Worm (Caenorhabditis elegans) whole organism, L1 larva: ENCODE results near the gene rnr-1.

Experiments
- egl-13 ChIP-seq: sonication (generic microtip); optimal IDR thresholded peaks from 2 replicates; lab custom pipeline; 2016; ENCODE audit warnings: missing genotype, missing genetic modification reagents, missing genetic modification characterization, missing compliant biosample characterization
- egl-27 ChIP-seq, 2 experiments: fragments of 150-350 bp in 1 of 2; sonication (generic microtip); optimal IDR thresholded peaks; 3 replicates each; lab custom pipeline; 2017 to 2018; ENCODE audit warnings: missing biosample characterization in 2 of 2, missing genetic modification characterization in 2 of 2, missing genetic modification reagents in 2 of 2
- fkh-10 ChIP-seq: sonication (generic microtip); optimal IDR thresholded peaks from 2 replicates; lab custom pipeline; 2017; ENCODE audit warnings: missing biosample characterization, missing genetic modification reagents, missing genetic modification characterization
- nhr-12 ChIP-seq: sonication (generic microtip); optimal IDR thresholded peaks from 2 replicates; lab custom pipeline; 2017; ENCODE audit warnings: missing biosample characterization, missing genetic modification characterization
- nhr-237 ChIP-seq: fragments of 150-350 bp; optimal IDR thresholded peaks from 2 replicates; lab custom pipeline; 2014; ENCODE audit warnings: missing biosample characterization, missing genetic modification characterization
- nhr-71 ChIP-seq: sonication (generic microtip); optimal IDR thresholded peaks from 2 replicates; lab custom pipeline; 2016; ENCODE audit warnings: mild to moderate bottlenecking, missing genetic modification characterization, moderate library complexity, missing compliant biosample characterization
- nhr-76 ChIP-seq: sonication (generic microtip); optimal IDR thresholded peaks from 2 replicates; lab custom pipeline; 2017; ENCODE audit warnings: missing biosample characterization, missing genetic modification characterization
- nhr-85 ChIP-seq: sonication (generic microtip); peaks from one replicate; lab custom pipeline; 2016; ENCODE audit warnings: missing genetic modification characterization, inconsistent platforms, missing compliant biosample characterization
- pqm-1 ChIP-seq: sonication (generic microtip); optimal IDR thresholded peaks from 3 replicates; lab custom pipeline; 2017; ENCODE audit warnings: missing biosample characterization, missing genetic modification characterization
- swsn-7 ChIP-seq: sonication (generic microtip); optimal IDR thresholded peaks from 2 replicates; lab custom pipeline; 2016; ENCODE audit warnings: missing genetic modification characterization, missing compliant biosample characterization
- unc-130 ChIP-seq: fragments of 150-350 bp; optimal IDR thresholded peaks from 2 replicates; lab custom pipeline; 2017; ENCODE audit warnings: missing biosample characterization, missing genetic modification characterization, inconsistent platforms
- ztf-11 ChIP-seq, 2 experiments: sonication (generic microtip); optimal IDR thresholded peaks; 2 replicates each; lab custom pipeline; 2016 to 2017; ENCODE audit warnings: missing genetic modification characterization in 2 of 2, missing biosample characterization in 1 of 2, missing compliant biosample characterization in 1 of 2
- ztf-4 ChIP-seq: fragments of 150-350 bp; optimal IDR thresholded peaks from 2 replicates; lab custom pipeline; 2014; ENCODE audit warnings: missing biosample characterization, missing genetic modification characterization

DNA sequence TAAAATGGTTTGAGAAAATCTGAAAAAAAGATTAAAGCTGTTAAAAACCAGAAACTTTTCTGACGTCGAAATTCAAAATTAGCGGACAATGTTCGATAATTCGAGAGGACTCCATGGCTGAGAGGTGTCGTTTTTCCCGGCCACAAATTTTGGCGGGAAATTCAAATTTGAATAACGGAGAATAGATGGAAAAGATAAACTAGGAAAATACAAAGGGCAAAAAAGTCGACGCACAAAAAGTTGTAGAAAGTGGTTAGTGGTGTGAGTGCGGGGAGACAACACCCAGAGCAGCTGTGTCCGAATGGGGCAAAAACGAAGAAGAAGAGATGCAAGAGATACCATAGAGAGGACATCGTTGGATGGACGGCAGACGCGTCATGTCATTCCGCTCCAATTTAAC, 37.5 kb downstream of the rnr-1 start, which contains the start of gene cls-3:
- TF ChIP-seq egl-13, result peak; percentile 13
- peak; percentile 84 for TF ChIP-seq nhr-85 (tag; lab: Kevin White, UChicago)
- peak; percentile 50 for TF ChIP-seq swsn-7 (tag; lab: Kevin White, UChicago)
- TF ChIP-seq nhr-12 (tag; lab: Kevin White, UChicago), result no peak
- no peak for TF ChIP-seq egl-27 (tag; optimal IDR thresholded peaks at IDR 0.05; lab: Kevin White, UChicago)
- peak; percentile 81 for TF ChIP-seq nhr-71
- no peak for TF ChIP-seq nhr-76 (tag; lab: Kevin White, UChicago)
- TF ChIP-seq ztf-4, result no peak
- no peak for TF ChIP-seq unc-130 (tag; lab: Kevin White, UChicago)
- no peak for TF ChIP-seq pqm-1 (tag; lab: Kevin White, UChicago)
- peak in 1 of 2 experiments; percentile 45 for TF ChIP-seq ztf-11 (tag; optimal IDR thresholded peaks at IDR 0.05; lab: Kevin White, UChicago)
- TF ChIP-seq fkh-10, result no peak
- no peak for TF ChIP-seq nhr-237 (tag; lab: Kevin White, UChicago)
